Comparison of ENCODE assay signal across 1 fruit fly cellular context in genomic region chr3L:20470991-20471498, dm6.
TF ChIP-seq lines count a peak whose summit lies in the region.

No protein-coding gene starts in this region.

TF ChIP-seq in whole organism, embryonic, 481 proteins besides CTCF, POLR2A, EP300 and RAD21 (continued from another document):
- peak; percentile 30 for TF ChIP-seq CG10267 (tag; optimal IDR thresholded peaks at IDR 0.05; lab: Kevin White, UChicago)
